Fruit fly (Drosophila melanogaster): Measurements from ENCODE around the gene Ets65A.
A peak's percentile ranks its signal among the peaks of the same experiment; 100 is the strongest.

Ets65A gene

dm6 chr3L:6124616-6125408 lies 27.4 kb downstream of the Ets65A start (continued):
- TF ChIP-seq CG4820 (GFP tag; optimal IDR thresholded peaks at IDR 0.05) (peak; percentile 47), sug (tag; optimal IDR thresholded peaks at IDR 0.05) (no peak), BEAF-32 (GFP tag; optimal IDR thresholded peaks at IDR 0.05) (peak; percentile 28), YL-1 (GFP tag; optimal IDR thresholded peaks at IDR 0.05) (peak; percentile 25), ash1 (GFP tag; optimal IDR thresholded peaks at IDR 0.05) (peak; percentile 77), p53 (GFP tag; optimal IDR thresholded peaks at IDR 0.05) (peak; percentile 70), CG9932 (GFP tag; IDR thresholded peaks at IDR 0.05) (peak; percentile 59; the same call in 1 of the 2 replicates), MBD-R2 (GFP tag; IDR thresholded peaks at IDR 0.05) (peak; percentile 45; the same call in 1 of the 2 replicates), Adf1 (GFP tag; IDR thresholded peaks at IDR 0.05) (peak; percentile 30; the same call in 1 of the 2 replicates), run (tag; optimal IDR thresholded peaks at IDR 0.05) (no peak), Dll (GFP tag; IDR thresholded peaks at IDR 0.05; ENCODE audit: partially characterized antibody) (no peak), fd96Cb (tag; optimal IDR thresholded peaks at IDR 0.05) (peak; percentile 32), gfzf (GFP tag; optimal IDR thresholded peaks at IDR 0.05) (peak; percentile 26), Sry-β (GFP tag; optimal IDR thresholded peaks at IDR 0.05) (peak; percentile 62), NC2α (GFP tag; optimal IDR thresholded peaks at IDR 0.05) (peak; percentile 23), slou (GFP tag; optimal IDR thresholded peaks at IDR 0.05) (peak; percentile 2), CG10147 (GFP tag; optimal IDR thresholded peaks at IDR 0.05) (peak; percentile 54), CG7357 (GFP tag; IDR thresholded peaks at IDR 0.05) (peak; percentile 88), Camta (GFP tag; optimal IDR thresholded peaks at IDR 0.05) (peak; percentile 92), wdn (GFP tag; IDR thresholded peaks at IDR 0.05) (peak; percentile 49; the same call in 1 of the 2 replicates), amos (GFP tag; IDR thresholded peaks at IDR 0.05; ENCODE audit: partially characterized antibody) (no peak), CG18619 (GFP tag; optimal IDR thresholded peaks at IDR 0.05) (peak; percentile 75), mam (GFP tag; optimal IDR thresholded peaks at IDR 0.05) (peak; percentile 79), CG4328 (GFP tag; optimal IDR thresholded peaks at IDR 0.05) (peak; percentile 81), HLH54F (GFP tag; optimal IDR thresholded peaks at IDR 0.05) (no peak), Kr (GFP tag; optimal IDR thresholded peaks at IDR 0.05) (no peak), pan (optimal IDR thresholded peaks at IDR 0.05) (no peak), pan (GFP tag; optimal IDR thresholded peaks at IDR 0.05 in 1 of 2, IDR thresholded peaks at IDR 0.05 in 1 of 2) (peak in 1 of 2 experiments; percentile 88), ab (GFP tag; optimal IDR thresholded peaks at IDR 0.05) (no peak), Blimp-1 (GFP tag; optimal IDR thresholded peaks at IDR 0.05) (peak; percentile 42), MESR4 (GFP tag; optimal IDR thresholded peaks at IDR 0.05) (peak; percentile 18), Fer2 (tag; optimal IDR thresholded peaks at IDR 0.05) (peak; percentile 20), so (GFP tag; IDR thresholded peaks at IDR 0.05) (peak; percentile 76; the same call in 2 of the 3 replicates), Hand (GFP tag; optimal IDR thresholded peaks at IDR 0.05) (no peak), CG31224 (GFP tag; IDR thresholded peaks at IDR 0.05) (peak; percentile 68), Antp (GFP tag; optimal IDR thresholded peaks at IDR 0.05) (peak; percentile 50), tna (GFP tag; IDR thresholded peaks at IDR 0.05; ENCODE audit: partially characterized antibody) (no peak), slp2 (GFP tag; optimal IDR thresholded peaks at IDR 0.05) (peak; percentile 66), gro (GFP tag; optimal IDR thresholded peaks at IDR 0.05) (no peak), Doc3 (GFP tag; IDR thresholded peaks at IDR 0.05; ENCODE audit: partially characterized antibody) (no peak), Hsf (GFP tag; optimal IDR thresholded peaks at IDR 0.05) (peak; percentile 53), CG30403 (GFP tag; optimal IDR thresholded peaks at IDR 0.05) (peak; percentile 53), CG11456 (GFP tag; IDR thresholded peaks at IDR 0.05) (peak; percentile 91; the same call in 2 of the 3 replicates), CG12299 (tag; optimal IDR thresholded peaks at IDR 0.05) (peak; percentile 16), gsb-n (tag; optimal IDR thresholded peaks at IDR 0.05) (peak; percentile 63), HmgZ (tag; optimal IDR thresholded peaks at IDR 0.05) (peak; percentile 38), ATbp (GFP tag; optimal IDR thresholded peaks at IDR 0.05) (peak; percentile 81), CG32767 (GFP tag; IDR thresholded peaks at IDR 0.05) (peak; percentile 70; the same call in 1 of the 2 replicates), B-H1 (GFP tag; IDR thresholded peaks at IDR 0.05) (peak; percentile 70; the same call in 2 of the 3 replicates)
